Worm (Caenorhabditis elegans) whole organism, early embryonic: ENCODE results near the gene ZK829.7.

Experiments
- F13C5.2 ChIP-seq: sonication (generic microtip); optimal IDR thresholded peaks from 2 replicates; lab custom pipeline; 2017; ENCODE audit warnings: mild to moderate bottlenecking, missing genetic modification characterization, inconsistent platforms, missing compliant biosample characterization
- aly-1 ChIP-seq: sonication (generic microtip); optimal IDR thresholded peaks from 2 replicates; lab custom pipeline; 2016; ENCODE audit warnings: missing genetic modification characterization, missing compliant biosample characterization
- ama-1 ChIP-seq: fragments of 150-350 bp; optimal IDR thresholded peaks from 2 replicates; lab custom pipeline; 2014
- ceh-13 ChIP-seq: fragments of 200-800 bp; sonication (Bioruptor generic); optimal IDR thresholded peaks from 2 replicates; lab custom pipeline; 2018; ENCODE audit warnings: mild to moderate bottlenecking, missing genetic modification characterization, missing compliant biosample characterization
- ceh-36 ChIP-seq: sonication (generic microtip); optimal IDR thresholded peaks from 2 replicates; lab custom pipeline; 2016; ENCODE audit warnings: missing genetic modification characterization, inconsistent platforms, missing compliant biosample characterization
- ets-7 ChIP-seq: sonication (generic microtip); optimal IDR thresholded peaks from 2 replicates; lab custom pipeline; 2016; ENCODE audit warnings: missing genotype, missing genetic modification characterization, missing compliant biosample characterization
- flt-1 ChIP-seq: fragments of 200-800 bp; sonication (Bioruptor generic); IDR thresholded peaks from 2 replicates; pipeline ENCODE4 v1.3.6; 2022; ENCODE audit warnings: missing genetic modification characterization, missing compliant biosample characterization
- hmbx-1 ChIP-seq: sonication (generic microtip); optimal IDR thresholded peaks from 2 replicates; lab custom pipeline; 2016; ENCODE audit warnings: mild to moderate bottlenecking, missing genetic modification characterization, missing compliant biosample characterization
- hmg-4 ChIP-seq: fragments of 200-800 bp; sonication (Bioruptor generic); optimal IDR thresholded peaks from 2 replicates; lab custom pipeline; 2018; ENCODE audit warnings: mild to moderate bottlenecking, missing genetic modification characterization, missing compliant biosample characterization
- sea-1 ChIP-seq: fragments of 200-800 bp; sonication (Bioruptor generic); conservative IDR thresholded peaks from 2 replicates; pipeline ENCODE4 v1.3.6; 2022; ENCODE audit warnings: missing genetic modification characterization, missing compliant biosample characterization
- tbx-11 ChIP-seq: fragments of 200-800 bp; sonication (Bioruptor generic); IDR thresholded peaks from 2 replicates; pipeline ENCODE4 v1.3.6; 2022; ENCODE audit warnings: missing genetic modification characterization, missing compliant biosample characterization
- tbx-37 ChIP-seq: fragments of 200-800 bp; sonication (Bioruptor generic); conservative IDR thresholded peaks from 2 replicates; pipeline ENCODE4 v1.3.6; 2022; ENCODE audit warnings: missing genetic modification reagents, missing genetic modification characterization, missing compliant biosample characterization
- tra-4 ChIP-seq: sonication (generic microtip); optimal IDR thresholded peaks from 2 replicates; lab custom pipeline; 2017; ENCODE audit warnings: missing genetic modification characterization, missing compliant biosample characterization

DNA sequence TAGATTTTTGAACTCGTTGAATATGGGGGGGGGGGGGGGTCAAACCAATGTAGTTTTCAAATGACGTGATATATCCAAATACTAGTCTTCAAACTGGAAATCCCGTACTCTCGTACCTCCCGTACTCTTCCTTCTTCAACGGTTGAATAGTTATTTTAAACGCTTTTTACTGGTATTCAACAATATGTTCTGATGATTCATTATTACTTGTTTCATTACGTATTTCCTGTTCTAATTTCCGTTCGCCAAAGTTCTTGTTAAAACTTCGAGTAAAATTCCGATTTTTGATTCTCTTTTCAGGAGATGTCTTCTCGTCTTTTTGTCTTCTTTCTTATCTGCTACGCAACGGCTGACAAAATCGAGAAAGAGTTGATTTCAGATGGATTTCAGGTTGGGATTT is 30.8 kb downstream of the ZK829.7 start, which contains the start of gene nhx-9:
- TF ChIP-seq flt-1 (GFP tag; lab: Robert Waterston, UW) = no peak
- TF ChIP-seq ama-1 (lab: Kevin White, UChicago) = no peak
- no peak for TF ChIP-seq tbx-11 (GFP tag; lab: Robert Waterston, UW)
- no peak for TF ChIP-seq ets-7 (tag; lab: Kevin White, UChicago)
- TF ChIP-seq F13C5.2 (tag; lab: Kevin White, UChicago) = no peak
- no peak for TF ChIP-seq tra-4 (tag; lab: Kevin White, UChicago)
- TF ChIP-seq aly-1 = no peak
- TF ChIP-seq ceh-36 = no peak
- TF ChIP-seq hmbx-1 (tag; lab: Kevin White, UChicago) = no peak
- TF ChIP-seq ceh-13 = no peak
- TF ChIP-seq hmg-4 = no peak
- no peak for TF ChIP-seq sea-1 (GFP tag; lab: Robert Waterston, UW)
- TF ChIP-seq tbx-37 (GFP tag; lab: Robert Waterston, UW) = no peak
